Worm (Caenorhabditis elegans) whole organism, L1 larva: ENCODE measurements around the gene usip-1.

Experiments used
- C04F5.9 ChIP-seq: sonication (generic microtip); optimal IDR thresholded peaks from 2 replicates; lab custom pipeline; 2016; ENCODE audit warnings: missing genetic modification characterization, missing compliant biosample characterization
- F16B12.6 ChIP-seq: fragments of 150-350 bp; optimal IDR thresholded peaks from 2 replicates; lab custom pipeline; 2014; ENCODE audit warnings: missing biosample characterization, missing genetic modification characterization
- Y116A8C.19 ChIP-seq: sonication (generic microtip); optimal IDR thresholded peaks from 2 replicates; lab custom pipeline; 2016; ENCODE audit warnings: missing compliant biosample characterization, missing genetic modification characterization, borderline replicate concordance
- alr-1 ChIP-seq: fragments of 200-800 bp; sonication (Bioruptor generic); optimal IDR thresholded peaks from 2 replicates; lab custom pipeline; 2018; ENCODE audit warnings: borderline replicate concordance, mild to moderate bottlenecking, missing genetic modification characterization, missing compliant biosample characterization
- blmp-1 ChIP-seq: fragments of 150-350 bp; optimal IDR thresholded peaks from 2 replicates; lab custom pipeline; 2014; ENCODE audit warnings: missing biosample characterization, missing genetic modification characterization
- ceh-63 ChIP-seq: fragments of 200-800 bp; sonication (Bioruptor generic); optimal IDR thresholded peaks from 2 replicates; lab custom pipeline; 2018; ENCODE audit warnings: mild to moderate bottlenecking, missing genetic modification characterization, missing compliant biosample characterization
- ceh-8 ChIP-seq: fragments of 200-800 bp; sonication (Bioruptor generic); optimal IDR thresholded peaks from 2 replicates; lab custom pipeline; 2018; ENCODE audit warnings: mild to moderate bottlenecking, missing genetic modification characterization, moderate library complexity, missing compliant biosample characterization
- ceh-88 ChIP-seq: fragments of 200-800 bp; sonication (Bioruptor generic); IDR thresholded peaks from 2 replicates; pipeline ENCODE4 v1.3.6; 2022; ENCODE audit warnings: missing genetic modification characterization, missing compliant biosample characterization
- ceh-90 ChIP-seq: sonication (generic microtip); optimal IDR thresholded peaks from 2 replicates; lab custom pipeline; 2016; ENCODE audit warnings: missing genetic modification characterization, missing compliant biosample characterization
- efl-1 ChIP-seq, 4 experiments: fragments of 150-350 bp; optimal IDR thresholded peaks in 3 of 4; peaks in 1 of 4; 1 replicate in 1 of 4; 2 replicates in 3 of 4; lab custom pipeline; 2014; ENCODE audit warnings: missing biosample characterization in 2 of 4, missing genetic modification characterization in 2 of 4, missing genetic modification reagents in 2 of 4
- egl-13 ChIP-seq: sonication (generic microtip); optimal IDR thresholded peaks from 2 replicates; lab custom pipeline; 2016; ENCODE audit warnings: missing genotype, missing genetic modification reagents, missing genetic modification characterization, missing compliant biosample characterization
- egl-27 ChIP-seq, 2 experiments: fragments of 150-350 bp in 1 of 2; sonication (generic microtip); optimal IDR thresholded peaks; 3 replicates each; lab custom pipeline; 2017 to 2018; ENCODE audit warnings: missing biosample characterization in 2 of 2, missing genetic modification characterization in 2 of 2, missing genetic modification reagents in 2 of 2
- elt-2 ChIP-seq: sonication (generic microtip); optimal IDR thresholded peaks from 2 replicates; lab custom pipeline; 2016; ENCODE audit warnings: missing genetic modification characterization, mild to moderate bottlenecking, inconsistent platforms, missing compliant biosample characterization, missing genetic modification reagents
- elt-3 ChIP-seq, 6 experiments: fragments of 150-350 bp in 1 of 6; sonication (generic microtip); optimal IDR thresholded peaks; 2 replicates each; lab custom pipeline; 2017 to 2018; ENCODE audit warnings: missing biosample characterization in 6 of 6, missing genetic modification characterization in 6 of 6, inconsistent platforms in 1 of 6
- fkh-10 ChIP-seq: sonication (generic microtip); optimal IDR thresholded peaks from 2 replicates; lab custom pipeline; 2017; ENCODE audit warnings: missing biosample characterization, missing genetic modification reagents, missing genetic modification characterization
- fkh-8 ChIP-seq: sonication (generic microtip); optimal IDR thresholded peaks from 2 replicates; lab custom pipeline; 2016; ENCODE audit warnings: mild to moderate bottlenecking, missing genetic modification characterization, missing compliant biosample characterization
- hlh-17 ChIP-seq: fragments of 200-800 bp; sonication (Bioruptor generic); optimal IDR thresholded peaks from 2 replicates; lab custom pipeline; 2018; ENCODE audit warnings: missing genetic modification characterization, mild to moderate bottlenecking, missing compliant biosample characterization, moderate library complexity, borderline replicate concordance
- hpl-2 ChIP-seq: fragments of 150-350 bp; optimal IDR thresholded peaks from 2 replicates; lab custom pipeline; 2014; ENCODE audit warnings: missing biosample characterization, missing genetic modification reagents, missing genetic modification characterization
- irx-1 ChIP-seq: sonication (generic microtip); optimal IDR thresholded peaks from 2 replicates; lab custom pipeline; 2016; ENCODE audit warnings: missing genetic modification characterization, missing compliant biosample characterization
- isw-1 ChIP-seq: fragments of 200-800 bp; sonication (Bioruptor generic); IDR thresholded peaks from 2 replicates; pipeline ENCODE4 v1.3.6; 2022; ENCODE audit warnings: missing genetic modification characterization, missing compliant biosample characterization
- jun-1 ChIP-seq: fragments of 150-350 bp; optimal IDR thresholded peaks from 2 replicates; lab custom pipeline; 2014; ENCODE audit warnings: missing biosample characterization, missing genetic modification reagents, missing genetic modification characterization
- lin-13 ChIP-seq: fragments of 150-350 bp; optimal IDR thresholded peaks from 2 replicates; lab custom pipeline; 2014; ENCODE audit warnings: missing biosample characterization, missing genetic modification reagents, missing genetic modification characterization
- lin-14 ChIP-seq: fragments of 200-800 bp; sonication (Bioruptor generic); optimal IDR thresholded peaks from 2 replicates; lab custom pipeline; 2018; ENCODE audit warnings: mild to moderate bottlenecking, missing genetic modification characterization, moderate library complexity, missing compliant biosample characterization
- nhr-11 ChIP-seq: fragments of 150-350 bp; optimal IDR thresholded peaks from 2 replicates; lab custom pipeline; 2014; ENCODE audit warnings: missing biosample characterization, missing genetic modification characterization
- nhr-20 ChIP-seq: sonication (generic microtip); optimal IDR thresholded peaks from 2 replicates; lab custom pipeline; 2016; ENCODE audit warnings: mild to moderate bottlenecking, missing genetic modification characterization, missing compliant biosample characterization
- nhr-237 ChIP-seq: fragments of 150-350 bp; optimal IDR thresholded peaks from 2 replicates; lab custom pipeline; 2014; ENCODE audit warnings: missing biosample characterization, missing genetic modification characterization
- nhr-76 ChIP-seq: sonication (generic microtip); optimal IDR thresholded peaks from 2 replicates; lab custom pipeline; 2017; ENCODE audit warnings: missing biosample characterization, missing genetic modification characterization
- nhr-85 ChIP-seq: sonication (generic microtip); peaks from one replicate; lab custom pipeline; 2016; ENCODE audit warnings: missing genetic modification characterization, inconsistent platforms, missing compliant biosample characterization
- rnt-1 ChIP-seq: sonication (generic microtip); optimal IDR thresholded peaks from 2 replicates; lab custom pipeline; 2016; ENCODE audit warnings: mild to moderate bottlenecking, missing genetic modification characterization, moderate library complexity, missing compliant biosample characterization
- skn-1 ChIP-seq: fragments of 150-350 bp; optimal IDR thresholded peaks from 2 replicates; lab custom pipeline; 2014; ENCODE audit warnings: missing biosample characterization, missing genetic modification characterization
- snu-23 ChIP-seq: sonication (generic microtip); optimal IDR thresholded peaks from 2 replicates; lab custom pipeline; 2016; ENCODE audit warnings: missing genetic modification characterization, missing compliant biosample characterization
- sox-4 ChIP-seq: sonication (generic microtip); optimal IDR thresholded peaks from 2 replicates; lab custom pipeline; 2016; ENCODE audit warnings: missing genetic modification characterization, missing compliant biosample characterization
- sptf-1 ChIP-seq: fragments of 150-350 bp; optimal IDR thresholded peaks from 2 replicates; lab custom pipeline; 2014; ENCODE audit warnings: missing biosample characterization, missing genetic modification characterization
- tbx-2 ChIP-seq: sonication (generic microtip); optimal IDR thresholded peaks from 2 replicates; lab custom pipeline; 2016; ENCODE audit warnings: missing genetic modification characterization, missing compliant biosample characterization
- unc-130 ChIP-seq: fragments of 150-350 bp; optimal IDR thresholded peaks from 2 replicates; lab custom pipeline; 2017; ENCODE audit warnings: missing biosample characterization, missing genetic modification characterization, inconsistent platforms
- unc-30 ChIP-seq: sonication (generic microtip); optimal IDR thresholded peaks from 2 replicates; lab custom pipeline; 2017; ENCODE audit warnings: missing biosample characterization, missing genetic modification characterization
- unc-86 ChIP-seq: sonication (generic microtip); optimal IDR thresholded peaks from 2 replicates; lab custom pipeline; 2016; ENCODE audit warnings: missing genetic modification characterization, missing compliant biosample characterization
- vab-15 ChIP-seq: sonication (generic microtip); optimal IDR thresholded peaks from 2 replicates; lab custom pipeline; 2017; ENCODE audit warnings: missing genotype, mild to moderate bottlenecking, missing genetic modification characterization, missing compliant biosample characterization
- zip-4 ChIP-seq: fragments of 200-800 bp; sonication (Bioruptor generic); optimal IDR thresholded peaks from 2 replicates; lab custom pipeline; 2018; ENCODE audit warnings: mild to moderate bottlenecking, missing genetic modification characterization, moderate library complexity, missing compliant biosample characterization
- ztf-4 ChIP-seq: fragments of 150-350 bp; optimal IDR thresholded peaks from 2 replicates; lab custom pipeline; 2014; ENCODE audit warnings: missing biosample characterization, missing genetic modification characterization

The usip-1 gene

ce11 chrV:12209951-12210350, 26.0 kb upstream of the usip-1 start:
- TF ChIP-seq snu-23 (GFP tag; lab: Kevin White, UChicago) (no peak), F16B12.6 (tag; lab: Kevin White, UChicago) (no peak), egl-27 (tag; optimal IDR thresholded peaks at IDR 0.05; lab: Kevin White, UChicago) (no peak), sptf-1 (tag; lab: Kevin White, UChicago) (no peak), ceh-88 (GFP tag; lab: Robert Waterston, UW) (no peak), jun-1 (tag; lab: Kevin White, UChicago) (no peak), efl-1 (optimal IDR thresholded peaks at IDR 0.05; lab: Kevin White, UChicago) (no peak), efl-1 (GFP tag; optimal IDR thresholded peaks at IDR 0.05 in 1 of 2; lab: Kevin White, UChicago) (no peak), unc-86 (tag; lab: Kevin White, UChicago) (no peak), fkh-8 (tag; lab: Kevin White, UChicago) (no peak), nhr-11 (no peak), skn-1 (tag; lab: Kevin White, UChicago) (no peak), nhr-20 (tag; lab: Kevin White, UChicago) (no peak), ceh-90 (tag; lab: Kevin White, UChicago) (no peak), tbx-2 (tag; lab: Kevin White, UChicago) (no peak), nhr-85 (tag; lab: Kevin White, UChicago) (no peak)
- TF ChIP-seq, all 84 proteins: peak for 0

- peak; percentile 44 for TF ChIP-seq lin-14 (GFP tag; lab: Kevin White, UChicago)
- TF ChIP-seq rnt-1: peak; percentile 24
- TF ChIP-seq egl-27 (tag; optimal IDR thresholded peaks at IDR 0.05; lab: Kevin White, UChicago): no peak
- TF ChIP-seq elt-2 (tag; lab: Kevin White, UChicago): peak; percentile 21
- TF ChIP-seq, all 84 proteins: peak for 3
These were observed 24.7 kb upstream of the usip-1 start for ce11 chrV:12208678-12209077.

DNA sequence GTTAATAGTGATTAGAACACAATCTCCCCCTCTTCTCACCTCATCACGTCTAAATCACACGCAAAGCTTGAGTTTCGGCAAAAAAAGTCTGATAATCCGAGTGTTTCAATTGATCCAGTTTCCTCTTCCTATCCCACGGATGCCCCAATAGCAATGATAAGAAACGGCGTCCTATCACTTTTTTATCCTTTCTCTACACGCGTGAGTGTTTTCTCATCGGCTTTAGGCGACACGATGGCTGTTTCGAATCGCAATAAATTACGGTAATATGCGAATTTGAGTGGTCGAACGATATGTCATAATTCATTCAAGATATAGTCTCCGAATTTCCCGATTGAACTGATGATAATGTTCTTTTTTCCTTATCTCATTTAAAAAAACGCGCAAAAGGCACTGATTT, 15.5 kb upstream of the usip-1 start:
- TF ChIP-seq snu-23 (GFP tag; lab: Kevin White, UChicago): no peak
- TF ChIP-seq alr-1: no peak
- peak in 1 of 6 experiments; percentile 92 for TF ChIP-seq elt-3 (tag; optimal IDR thresholded peaks at IDR 0.05; lab: Kevin White, UChicago)
- peak; percentile 97 for TF ChIP-seq blmp-1 (tag; lab: Kevin White, UChicago)
- no peak for TF ChIP-seq egl-27 (tag; optimal IDR thresholded peaks at IDR 0.05; lab: Kevin White, UChicago)
- no peak for TF ChIP-seq jun-1 (tag; lab: Kevin White, UChicago)
- TF ChIP-seq, all 84 proteins: peak for 2

ce11 chrV:12198545-12198944, 14.6 kb upstream of the usip-1 start, which contains the start of gene lon-3:
lon-3 (minus strand) TSS chrV:12198645.
- TF ChIP-seq C04F5.9 (tag; lab: Kevin White, UChicago) (no peak), hpl-2 (GFP tag; lab: Kevin White, UChicago) (no peak), sptf-1 (tag; lab: Kevin White, UChicago) (no peak), ceh-8 (no peak), ztf-4 (no peak), irx-1 (no peak), ceh-63 (no peak), nhr-76 (no peak), Y116A8C.19 (tag; lab: Kevin White, UChicago) (no peak), lin-13 (GFP tag; lab: Kevin White, UChicago) (no peak), nhr-237 (tag; lab: Kevin White, UChicago) (no peak), zip-4 (GFP tag; lab: Kevin White, UChicago) (no peak), jun-1 (tag; lab: Kevin White, UChicago) (no peak), F16B12.6 (tag; lab: Kevin White, UChicago) (no peak), tbx-2 (tag; lab: Kevin White, UChicago) (no peak), vab-15 (tag; lab: Kevin White, UChicago) (no peak), egl-27 (tag; optimal IDR thresholded peaks at IDR 0.05; lab: Kevin White, UChicago) (no peak)

- TF ChIP-seq alr-1 (no peak), isw-1 (no peak), unc-130 (no peak), ztf-4 (no peak), fkh-10 (no peak), lin-14 (GFP tag; lab: Kevin White, UChicago) (no peak), hlh-17 (GFP tag; lab: Kevin White, UChicago) (no peak), sptf-1 (tag; lab: Kevin White, UChicago) (no peak), elt-3 (tag; optimal IDR thresholded peaks at IDR 0.05; lab: Kevin White, UChicago) (no peak), unc-30 (tag; lab: Kevin White, UChicago) (no peak), egl-13 (tag; lab: Kevin White, UChicago) (no peak), Y116A8C.19 (tag; lab: Kevin White, UChicago) (no peak), sox-4 (tag; lab: Kevin White, UChicago) (no peak)
These were observed 13.8 kb upstream of the usip-1 start for ce11 chrV:12197748-12198147.
